Fruit fly (Drosophila melanogaster): ENCODE measurements around the gene CCT6.

Gene CCT6

dm6 chrX:15731968-15732367 lies 14.5 kb upstream of the CCT6 start, which contains the start of gene CG8191 (continued):
- TF ChIP-seq pan (optimal IDR thresholded peaks at IDR 0.05): no peak
- no peak for TF ChIP-seq pan (GFP tag; optimal IDR thresholded peaks at IDR 0.05 in 1 of 2, IDR thresholded peaks at IDR 0.05 in 1 of 2)
- no peak for TF ChIP-seq Poxn (GFP tag; IDR thresholded peaks at IDR 0.05)
- TF ChIP-seq CG7556 (GFP tag; optimal IDR thresholded peaks at IDR 0.05): no peak
- TF ChIP-seq Scr (GFP tag; IDR thresholded peaks at IDR 0.05; ENCODE audit: partially characterized antibody): peak; percentile 66
- TF ChIP-seq Dp (GFP tag; optimal IDR thresholded peaks at IDR 0.05): peak; percentile 85
- peak; percentile 90; the same call in 3 of the 4 replicates for TF ChIP-seq chinmo (GFP tag; IDR thresholded peaks at IDR 0.05; ENCODE audit: partially characterized antibody)
- TF ChIP-seq Opbp (GFP tag; IDR thresholded peaks at IDR 0.05; ENCODE audit: partially characterized antibody): peak; percentile 78; the same call in 2 of the 3 replicates
- no peak for TF ChIP-seq CG18619 (GFP tag; optimal IDR thresholded peaks at IDR 0.05)
- no peak for TF ChIP-seq CG15696 (tag; optimal IDR thresholded peaks at IDR 0.05)
- peak; percentile 82 for TF ChIP-seq ato (GFP tag; IDR thresholded peaks at IDR 0.05; ENCODE audit: partially characterized antibody)
- no peak for TF ChIP-seq unpg (GFP tag; optimal IDR thresholded peaks at IDR 0.05)
- peak in 1 of 2 experiments; percentile 82 for TF ChIP-seq crp (GFP tag; optimal IDR thresholded peaks at IDR 0.05)
- TF ChIP-seq CG9437 (GFP tag; optimal IDR thresholded peaks at IDR 0.05): no peak
- TF ChIP-seq CG6689 (GFP tag; IDR thresholded peaks at IDR 0.05): no peak
- TF ChIP-seq pzg (GFP tag; optimal IDR thresholded peaks at IDR 0.05): peak; percentile 44
- TF ChIP-seq oc (tag; optimal IDR thresholded peaks at IDR 0.05): no peak
- TF ChIP-seq mld (GFP tag; IDR thresholded peaks at IDR 0.05; ENCODE audit: partially characterized antibody): peak; percentile 75; the same call in 2 of the 3 replicates
- no peak for TF ChIP-seq HLH3B (GFP tag; IDR thresholded peaks at IDR 0.05)
- peak; percentile 32 for TF ChIP-seq Sry-δ (GFP tag; optimal IDR thresholded peaks at IDR 0.05)
- no peak for TF ChIP-seq Optix (GFP tag; IDR thresholded peaks at IDR 0.05)
- peak; percentile 82 for TF ChIP-seq Dref (GFP tag; IDR thresholded peaks at IDR 0.05)
- peak; percentile 61; the same call in 1 of the 3 replicates for TF ChIP-seq CG7963 (GFP tag; IDR thresholded peaks at IDR 0.05; ENCODE audit: partially characterized antibody)
- TF ChIP-seq salm (tag; optimal IDR thresholded peaks at IDR 0.05): no peak
- no peak for TF ChIP-seq CG6254 (GFP tag; optimal IDR thresholded peaks at IDR 0.05)
- no peak for TF ChIP-seq disco-r (GFP tag; optimal IDR thresholded peaks at IDR 0.05)
- peak; percentile 87 for TF ChIP-seq E2f2 (GFP tag; IDR thresholded peaks at IDR 0.05)
- TF ChIP-seq CG3995 (GFP tag; optimal IDR thresholded peaks at IDR 0.05): peak; percentile 88
- peak; percentile 80 for TF ChIP-seq CG34224 (GFP tag; IDR thresholded peaks at IDR 0.05; ENCODE audit: partially characterized antibody)
- no peak for TF ChIP-seq sob (GFP tag; IDR thresholded peaks at IDR 0.05)
- TF ChIP-seq CG2129 (GFP tag; IDR thresholded peaks at IDR 0.05; ENCODE audit: partially characterized antibody): peak; percentile 45; the same call in 1 of the 2 replicates
- TF ChIP-seq hb (GFP tag; IDR thresholded peaks at IDR 0.05; ENCODE audit: partially characterized antibody): peak; percentile 59; the same call in 1 of the 3 replicates
- no peak for TF ChIP-seq Ssrp (tag; optimal IDR thresholded peaks at IDR 0.05)
- TF ChIP-seq CG1602 (GFP tag; optimal IDR thresholded peaks at IDR 0.05): no peak
- no peak for TF ChIP-seq CG32767 (GFP tag; IDR thresholded peaks at IDR 0.05)
- TF ChIP-seq rib (GFP tag; IDR thresholded peaks at IDR 0.05): no peak
- peak; percentile 72 for TF ChIP-seq Doc3 (GFP tag; IDR thresholded peaks at IDR 0.05; ENCODE audit: partially characterized antibody)
- no peak for TF ChIP-seq Atf3 (GFP tag; optimal IDR thresholded peaks at IDR 0.05)
- TF ChIP-seq sna (GFP tag; IDR thresholded peaks at IDR 0.05; ENCODE audit: partially characterized antibody): peak; percentile 62
- no peak for TF ChIP-seq dm (GFP tag; optimal IDR thresholded peaks at IDR 0.05)
- TF ChIP-seq zen2 (GFP tag; IDR thresholded peaks at IDR 0.05; ENCODE audit: partially characterized antibody): peak; percentile 86
- no peak for TF ChIP-seq CG11456 (GFP tag; IDR thresholded peaks at IDR 0.05)
- no peak for TF ChIP-seq pita (GFP tag; optimal IDR thresholded peaks at IDR 0.05)
- TF ChIP-seq BEAF-32 (GFP tag; optimal IDR thresholded peaks at IDR 0.05): peak; percentile 68
- TF ChIP-seq Aef1 (GFP tag; IDR thresholded peaks at IDR 0.05): no peak
- TF ChIP-seq CG13894 (tag; optimal IDR thresholded peaks at IDR 0.05): no peak
- TF ChIP-seq amos (GFP tag; IDR thresholded peaks at IDR 0.05; ENCODE audit: partially characterized antibody): peak; percentile 72
- no peak for TF ChIP-seq Lim3 (GFP tag; IDR thresholded peaks at IDR 0.05)
- no peak for TF ChIP-seq wek (GFP tag; optimal IDR thresholded peaks at IDR 0.05)

Data from whole organism, embryonic.